Worm (Caenorhabditis elegans): ENCODE data around the gene ZK402.2.

- TF ChIP-seq flt-1 (GFP tag; IDR thresholded peaks at IDR 0.05): no peak
- TF ChIP-seq klf-2 (GFP tag; conservative IDR thresholded peaks at IDR 0.05): no peak
- TF ChIP-seq med-1 (GFP tag; optimal IDR thresholded peaks at IDR 0.05; ENCODE audit: insufficient read depth): no peak
- TF ChIP-seq ztf-29 (GFP tag; IDR thresholded peaks at IDR 0.05): no peak
- no peak for TF ChIP-seq ztf-23 (GFP tag; IDR thresholded peaks at IDR 0.05)
- TF ChIP-seq T22C8.4 (GFP tag; IDR thresholded peaks at IDR 0.05): no peak
- TF ChIP-seq tab-1 (GFP tag; IDR thresholded peaks at IDR 0.05): no peak
- TF ChIP-seq cog-1 (tag; optimal IDR thresholded peaks at IDR 0.05): no peak
Measured at ce11 chrX:1445696-1446095, 42.2 kb downstream of the ZK402.2 start.
